Fruit fly (Drosophila melanogaster) Kc167 (cell line): ENCODE results near the gene CG11837.

Experiments
- Myc ChIP-seq: fragments of >200 bp; optimal IDR thresholded peaks from 2 replicates; lab custom pipeline; 2017; ENCODE audit warnings: missing external identifiers
- h ChIP-seq: fragments of >200 bp; optimal IDR thresholded peaks from 3 replicates; lab custom pipeline; 2018; ENCODE audit warnings: missing external identifiers
- psq ChIP-seq: fragments of >200 bp; optimal IDR thresholded peaks from 2 replicates; lab custom pipeline; 2017; ENCODE audit warnings: missing external identifiers

- no peak for TF ChIP-seq h
- no peak for TF ChIP-seq psq
- TF ChIP-seq Myc (lab: Kevin White, UChicago) = no peak
Measured at dm6 chr3R:29067091-29067490, 17.8 kb downstream of the CG11837 start.
